Worm (Caenorhabditis elegans): ENCODE measurements around the gene D2096.10.

ce11 chrIV:8428492-8428891, 39.5 kb upstream of the D2096.10 start:
- no peak for TF ChIP-seq med-1 (GFP tag; optimal IDR thresholded peaks at IDR 0.05; ENCODE audit: insufficient read depth)
- TF ChIP-seq ztf-29 (GFP tag; IDR thresholded peaks at IDR 0.05): no peak
- TF ChIP-seq flt-1 (GFP tag; IDR thresholded peaks at IDR 0.05): peak; percentile 76
- TF ChIP-seq ztf-23 (GFP tag; IDR thresholded peaks at IDR 0.05): 0 out of 2 replicates have a peak, but pooled peaks have one; percentile 22
- TF ChIP-seq cog-1 (tag; optimal IDR thresholded peaks at IDR 0.05): peak; percentile 43
